Worm (Caenorhabditis elegans) whole organism, L3 larva: Measurements from ENCODE around the gene str-206.

ENCODE experiments used
- ama-1 ChIP-seq: fragments of 150-350 bp; optimal IDR thresholded peaks from 2 replicates; lab custom pipeline; 2018
- daf-12 ChIP-seq: fragments of 150-350 bp; optimal IDR thresholded peaks from 2 replicates; lab custom pipeline; 2014; ENCODE audit warnings: missing biosample characterization, missing genetic modification reagents, missing genetic modification characterization
- egl-27 ChIP-seq: sonication (generic microtip); optimal IDR thresholded peaks from 4 replicates; lab custom pipeline; 2017; ENCODE audit warnings: missing biosample characterization, missing genetic modification reagents, missing genetic modification characterization
- nhr-28 ChIP-seq: fragments of 150-350 bp; optimal IDR thresholded peaks from 2 replicates; lab custom pipeline; 2014; ENCODE audit warnings: missing biosample characterization, missing genetic modification characterization
- nhr-76 ChIP-seq: fragments of 150-350 bp; sonication (generic microtip); optimal IDR thresholded peaks from 5 replicates; lab custom pipeline; 2014; ENCODE audit warnings: missing biosample characterization, missing genetic modification characterization
- pha-4 ChIP-seq: fragments of 150-350 bp; optimal IDR thresholded peaks from 2 replicates; lab custom pipeline; 2014; ENCODE audit warnings: missing biosample characterization, missing genetic modification reagents, missing genetic modification characterization
- pqm-1 ChIP-seq: fragments of 150-350 bp; optimal IDR thresholded peaks from 2 replicates; lab custom pipeline; 2017; ENCODE audit warnings: missing biosample characterization, missing genetic modification characterization, inconsistent platforms
- sea-2 ChIP-seq: fragments of 150-350 bp; sonication (generic microtip); optimal IDR thresholded peaks from 4 replicates; lab custom pipeline; 2014; ENCODE audit warnings: missing biosample characterization, missing genetic modification reagents, missing genetic modification characterization
- snpc-4 ChIP-seq: fragments of 150-350 bp; optimal IDR thresholded peaks from 2 replicates; lab custom pipeline; 2014; ENCODE audit warnings: missing biosample characterization, missing genetic modification characterization
- tbx-2 ChIP-seq: sonication (generic microtip); optimal IDR thresholded peaks from 2 replicates; lab custom pipeline; 2016; ENCODE audit warnings: mild to moderate bottlenecking, missing genetic modification characterization, missing compliant biosample characterization
- unc-62 ChIP-seq: fragments of 150-350 bp; sonication (generic microtip); optimal IDR thresholded peaks from 4 replicates; lab custom pipeline; 2014; ENCODE audit warnings: missing biosample characterization, missing genetic modification reagents, missing genetic modification characterization

- TF ChIP-seq sea-2, result no peak
- TF ChIP-seq nhr-28, result no peak
- TF ChIP-seq snpc-4, result no peak
- no peak for TF ChIP-seq tbx-2 (tag; lab: Kevin White, UChicago)
- TF ChIP-seq nhr-76, result no peak
- no peak for TF ChIP-seq pha-4 (tag; lab: Kevin White, UChicago)
- TF ChIP-seq ama-1 (lab: Kevin White, UChicago), result no peak
- no peak for TF ChIP-seq egl-27 (tag; lab: Kevin White, UChicago)
- TF ChIP-seq unc-62 (GFP tag; lab: Kevin White, UChicago), result no peak
- TF ChIP-seq daf-12, result no peak
- TF ChIP-seq pqm-1 (tag; lab: Kevin White, UChicago), result no peak
Observed at ce11 chrV:6253936-6254335, 36.0 kb downstream of the str-206 start.
